Worm (Caenorhabditis elegans) whole organism, mixed stage, embryonic: ENCODE results near the gene pst-1.

Source experiments
- M03D4.4 ChIP-seq: sonication (generic microtip); optimal IDR thresholded peaks from 2 replicates; lab custom pipeline; 2017; ENCODE audit warnings: mild to moderate bottlenecking, missing genetic modification characterization, missing compliant biosample characterization
- blmp-1 ChIP-seq: fragments of 150-350 bp; optimal IDR thresholded peaks from 2 replicates; lab custom pipeline; 2014; ENCODE audit warnings: missing biosample characterization, missing genetic modification characterization
- elt-3 ChIP-seq: fragments of 150-350 bp; optimal IDR thresholded peaks from 2 replicates; lab custom pipeline; 2014; ENCODE audit warnings: missing biosample characterization, missing genetic modification characterization
- lin-32 ChIP-seq: fragments of 200-800 bp; sonication (Bioruptor generic); optimal IDR thresholded peaks from 2 replicates; lab custom pipeline; 2018; ENCODE audit warnings: mild to moderate bottlenecking, missing genetic modification characterization, missing compliant biosample characterization
- nhr-237 ChIP-seq: fragments of 150-350 bp; optimal IDR thresholded peaks from 2 replicates; lab custom pipeline; 2014; ENCODE audit warnings: missing biosample characterization, missing genetic modification characterization
- nhr-28 ChIP-seq: fragments of 150-350 bp; optimal IDR thresholded peaks from 2 replicates; lab custom pipeline; 2014; ENCODE audit warnings: missing biosample characterization, missing genetic modification characterization
- pha-4 ChIP-seq: fragments of 150-350 bp; optimal IDR thresholded peaks from 2 replicates; lab custom pipeline; 2018; ENCODE audit warnings: missing biosample characterization, missing genetic modification reagents, missing genetic modification characterization
- sem-2 ChIP-seq: fragments of 200-800 bp; sonication (Bioruptor generic); optimal IDR thresholded peaks from 2 replicates; lab custom pipeline; 2018; ENCODE audit warnings: mild to moderate bottlenecking, missing genetic modification characterization, missing compliant biosample characterization
- sptf-1 ChIP-seq: sonication (generic microtip); optimal IDR thresholded peaks from 2 replicates; lab custom pipeline; 2017; ENCODE audit warnings: mild to moderate bottlenecking, missing genetic modification characterization, moderate library complexity, missing compliant biosample characterization
- unc-120 ChIP-seq: sonication (generic microtip); optimal IDR thresholded peaks from 2 replicates; lab custom pipeline; 2017; ENCODE audit warnings: missing genetic modification characterization, missing compliant biosample characterization; ENCODE audit not compliant: poor library complexity, severe bottlenecking
- unc-39 ChIP-seq: fragments of 150-350 bp; optimal IDR thresholded peaks from 2 replicates; lab custom pipeline; 2014; ENCODE audit warnings: missing biosample characterization, missing genetic modification characterization
- unc-62 ChIP-seq: fragments of 150-350 bp; optimal IDR thresholded peaks from 2 replicates; lab custom pipeline; 2014; ENCODE audit warnings: missing biosample characterization, missing genetic modification reagents, missing genetic modification characterization

ce11 chrV:5964658-5965178 is 21.5 kb downstream of the pst-1 start:
- TF ChIP-seq unc-39 (tag; lab: Kevin White, UChicago) (no peak), nhr-237 (no peak), sem-2 (GFP tag; lab: Kevin White, UChicago) (no peak), M03D4.4 (tag; lab: Kevin White, UChicago) (no peak), lin-32 (GFP tag; lab: Kevin White, UChicago) (no peak), unc-62 (GFP tag; lab: Kevin White, UChicago) (peak; percentile 49), elt-3 (tag; lab: Kevin White, UChicago) (no peak), nhr-28 (tag; lab: Kevin White, UChicago) (no peak), sptf-1 (tag; lab: Kevin White, UChicago) (no peak), pha-4 (tag; lab: Kevin White, UChicago) (no peak), blmp-1 (tag; lab: Kevin White, UChicago) (no peak), unc-120 (tag; lab: Kevin White, UChicago) (peak; percentile 52)
